Fruit fly (Drosophila melanogaster): ENCODE measurements around the gene CG14610.

The CG14610 gene

DNA sequence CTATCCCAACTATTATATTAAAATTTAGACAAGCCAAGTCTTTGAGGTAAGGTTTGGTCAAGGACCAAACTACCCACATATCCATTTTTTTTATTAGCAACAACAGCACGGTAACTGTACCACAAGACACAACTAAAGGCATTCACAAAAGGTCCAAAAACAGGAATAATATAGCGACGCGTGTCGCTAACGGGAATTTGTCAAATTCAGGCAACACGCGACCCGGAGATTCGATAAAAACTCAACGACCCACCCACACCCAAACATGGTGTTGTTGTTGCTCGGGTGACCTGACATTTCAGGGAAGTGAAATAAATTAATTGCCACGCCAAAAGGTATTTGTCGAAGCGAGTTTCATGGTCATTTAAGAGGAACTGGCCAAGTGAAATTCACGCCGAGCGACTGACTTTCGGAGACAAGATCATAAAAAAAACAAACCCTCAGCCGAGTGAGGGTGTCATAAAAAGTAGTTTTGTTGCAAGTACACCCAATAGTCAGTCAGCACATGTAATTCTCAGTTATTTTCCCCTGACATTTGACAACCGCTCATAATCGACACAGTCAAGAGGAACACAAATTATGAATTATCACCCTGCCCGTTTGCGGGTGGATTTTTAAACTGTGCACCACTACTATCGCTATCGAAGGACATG lies 32.8 kb downstream of the CG14610 start (continued):
- TF ChIP-seq CG7839 (tag; optimal IDR thresholded peaks at IDR 0.05) (no peak), CG14710 (tag; optimal IDR thresholded peaks at IDR 0.05) (no peak), stc (GFP tag; IDR thresholded peaks at IDR 0.05) (no peak), CG1603 (tag; optimal IDR thresholded peaks at IDR 0.05) (no peak), CG4360 (GFP tag; IDR thresholded peaks at IDR 0.05) (peak; percentile 63), kni (GFP tag; optimal IDR thresholded peaks at IDR 0.05) (peak; percentile 5)

DNA sequence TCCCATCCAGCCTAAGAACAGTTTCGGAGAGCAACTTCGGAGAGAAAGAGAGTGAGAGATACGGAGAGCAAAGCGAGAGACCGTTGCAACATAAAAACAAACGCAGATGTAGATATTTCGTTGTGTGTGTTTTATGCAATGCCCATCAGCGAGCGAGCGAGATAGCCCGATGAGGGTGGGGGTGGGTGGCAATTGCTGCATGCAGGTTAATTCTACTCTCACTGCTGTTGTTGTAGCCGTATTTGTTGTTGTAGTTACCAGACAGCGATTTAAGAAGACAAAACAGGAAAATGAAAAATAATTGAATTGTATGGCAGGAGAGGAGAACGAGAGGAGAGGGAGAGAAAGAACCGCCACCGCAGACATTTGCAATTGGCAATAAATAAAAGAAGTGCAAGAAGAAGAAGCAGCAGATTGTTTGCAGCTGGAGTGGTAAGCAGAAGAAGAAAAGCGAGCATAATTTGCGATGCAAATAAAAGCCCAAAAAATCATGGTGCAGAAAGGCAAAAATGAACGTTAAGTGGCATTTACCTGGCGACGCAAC lies 34.3 kb downstream of the CG14610 start:
- peak; percentile 78; the same call in 1 of the 4 replicates for TF ChIP-seq chinmo (GFP tag; IDR thresholded peaks at IDR 0.05; ENCODE audit: partially characterized antibody)
- TF ChIP-seq az2 (GFP tag; optimal IDR thresholded peaks at IDR 0.05): no peak
- 0 out of 2 replicates have a peak, but pooled peaks have one; percentile 12 for TF ChIP-seq seq (GFP tag; IDR thresholded peaks at IDR 0.05)
- TF ChIP-seq CG4360 (GFP tag; IDR thresholded peaks at IDR 0.05): peak; percentile 96
- no peak for TF ChIP-seq al (GFP tag; IDR thresholded peaks at IDR 0.05)
- peak; percentile 30; the same call in 1 of the 2 replicates for TF ChIP-seq sna (GFP tag; IDR thresholded peaks at IDR 0.05; ENCODE audit: partially characterized antibody)
- no peak for TF ChIP-seq CG11398 (GFP tag; optimal IDR thresholded peaks at IDR 0.05)
- TF ChIP-seq D (optimal IDR thresholded peaks at IDR 0.05): peak; percentile 72
- TF ChIP-seq D (GFP tag; optimal IDR thresholded peaks at IDR 0.05): no peak
- TF ChIP-seq gcm (GFP tag; optimal IDR thresholded peaks at IDR 0.05): peak; percentile 54
- TF ChIP-seq nerfin-1 (tag; optimal IDR thresholded peaks at IDR 0.05): peak; percentile 22
- TF ChIP-seq CG15479 (GFP tag; optimal IDR thresholded peaks at IDR 0.05): peak; percentile 95
- TF ChIP-seq nom (GFP tag; optimal IDR thresholded peaks at IDR 0.05): peak; percentile 57
- TF ChIP-seq crol (GFP tag; IDR thresholded peaks at IDR 0.05): peak; percentile 12; the same call in 1 of the 2 replicates
- peak in 1 of 2 experiments; percentile 50 for TF ChIP-seq bsh (GFP tag; optimal IDR thresholded peaks at IDR 0.05)
- TF ChIP-seq pros (GFP tag; optimal IDR thresholded peaks at IDR 0.05): peak; percentile 78
- no peak for TF ChIP-seq rib (GFP tag; IDR thresholded peaks at IDR 0.05)
- peak; percentile 68 for TF ChIP-seq cad (GFP tag; optimal IDR thresholded peaks at IDR 0.05)
- TF ChIP-seq z (GFP tag; IDR thresholded peaks at IDR 0.05): peak; percentile 61; the same call in 1 of the 3 replicates
- TF ChIP-seq zen (tag; optimal IDR thresholded peaks at IDR 0.05): peak; percentile 43
- no peak for TF ChIP-seq Sry-δ (GFP tag; optimal IDR thresholded peaks at IDR 0.05)
- TF ChIP-seq CG8924 (tag; optimal IDR thresholded peaks at IDR 0.05): peak; percentile 14
- TF ChIP-seq CG1832 (GFP tag; optimal IDR thresholded peaks at IDR 0.05): peak; percentile 49
- TF ChIP-seq kni (GFP tag; optimal IDR thresholded peaks at IDR 0.05): peak; percentile 71
- peak in 1 of 2 experiments; percentile 92 for TF ChIP-seq Pdp1 (GFP tag; optimal IDR thresholded peaks at IDR 0.05)
- peak; percentile 62 for TF ChIP-seq chn (GFP tag; optimal IDR thresholded peaks at IDR 0.05)
- no peak for TF ChIP-seq CG13296 (GFP tag; optimal IDR thresholded peaks at IDR 0.05)
- TF ChIP-seq cg (GFP tag; optimal IDR thresholded peaks at IDR 0.05): peak; percentile 83
- TF ChIP-seq CG1603 (tag; optimal IDR thresholded peaks at IDR 0.05): no peak
- TF ChIP-seq sqz (GFP tag; optimal IDR thresholded peaks at IDR 0.05): peak; percentile 25
- TF ChIP-seq CG17385 (GFP tag; optimal IDR thresholded peaks at IDR 0.05): peak; percentile 70
- TF ChIP-seq ac (GFP tag; optimal IDR thresholded peaks at IDR 0.05): peak; percentile 19
- TF ChIP-seq Dll (GFP tag; IDR thresholded peaks at IDR 0.05; ENCODE audit: partially characterized antibody): 0 out of 4 replicates have a peak, but pooled peaks have one; percentile 20
- TF ChIP-seq Bteb2 (GFP tag; optimal IDR thresholded peaks at IDR 0.05): no peak
- peak; percentile 25 for TF ChIP-seq CG11504 (tag; optimal IDR thresholded peaks at IDR 0.05)
- no peak for TF ChIP-seq ind (GFP tag; optimal IDR thresholded peaks at IDR 0.05)
- TF ChIP-seq Trl (optimal IDR thresholded peaks at IDR 0.05): peak; percentile 81 to 96
- no peak for TF ChIP-seq Trl (GFP tag; optimal IDR thresholded peaks at IDR 0.05)
- peak; percentile 71 for TF ChIP-seq yki (optimal IDR thresholded peaks at IDR 0.05)
- peak; percentile 31 for TF ChIP-seq Kr (GFP tag; optimal IDR thresholded peaks at IDR 0.05)
- peak; percentile 51; the same call in 2 of the 3 replicates for TF ChIP-seq ci (GFP tag; IDR thresholded peaks at IDR 0.05)
